Fruit fly (Drosophila melanogaster) whole organism, pupa: Measurements from ENCODE around the gene CG34250.

Experiments used
- CG14655 ChIP-seq: fragments of 200-800 bp; sonication (Bioruptor generic); optimal IDR thresholded peaks from 3 replicates; lab custom pipeline; 2017; ENCODE audit warnings: mild to moderate bottlenecking, missing biosample characterization, missing genetic modification reagents, missing genetic modification characterization
- CG32121 ChIP-seq: fragments of 200-800 bp; sonication (Bioruptor generic); IDR thresholded peaks from 2 replicates; pipeline ENCODE4 v1.3.6; 2022; ENCODE audit warnings: missing biosample characterization, missing genetic modification characterization
- CG34367 ChIP-seq: fragments of 200-800 bp; sonication (Bioruptor generic); optimal IDR thresholded peaks from 2 replicates; lab custom pipeline; 2018; ENCODE audit warnings: missing biosample characterization, mild to moderate bottlenecking, missing genetic modification characterization
- CG8159 ChIP-seq: fragments of 200-800 bp; sonication (Bioruptor generic); optimal IDR thresholded peaks from 3 replicates; lab custom pipeline; 2018; ENCODE audit warnings: missing biosample characterization, mild to moderate bottlenecking, missing genetic modification characterization, moderate library complexity
- CG8301 ChIP-seq: fragments of 200-800 bp; sonication (Bioruptor generic); optimal IDR thresholded peaks from 2 replicates; lab custom pipeline; 2018; ENCODE audit warnings: missing biosample characterization, mild to moderate bottlenecking, missing genetic modification characterization
- D1 ChIP-seq: fragments of 200-800 bp; sonication (Bioruptor generic); optimal IDR thresholded peaks from 2 replicates; lab custom pipeline; 2018; ENCODE audit warnings: missing biosample characterization, mild to moderate bottlenecking, missing genetic modification characterization, moderate library complexity
- EcR ChIP-seq: fragments of 200-800 bp; sonication (Bioruptor generic); optimal IDR thresholded peaks from 3 replicates; lab custom pipeline; 2019; ENCODE audit warnings: missing biosample characterization, missing genetic modification characterization, mild to moderate bottlenecking, moderate library complexity, missing genetic modification reagents
- Ets98B ChIP-seq: fragments of 200-800 bp; sonication (Bioruptor generic); IDR thresholded peaks from 2 replicates; pipeline ENCODE4 v1.3.6; 2022; ENCODE audit warnings: missing biosample characterization, missing genetic modification characterization
- Pif1A ChIP-seq: fragments of 200-800 bp; sonication (Bioruptor generic); optimal IDR thresholded peaks from 3 replicates; lab custom pipeline; 2016; ENCODE audit warnings: missing biosample characterization, missing genetic modification characterization
- Pif1B ChIP-seq: fragments of 200-800 bp; sonication (Bioruptor generic); optimal IDR thresholded peaks from 3 replicates; lab custom pipeline; 2016; ENCODE audit warnings: missing biosample characterization, missing genetic modification characterization
- fd96Ca ChIP-seq: fragments of 200-800 bp; sonication (Bioruptor generic); IDR thresholded peaks from 3 replicates; pipeline ENCODE4 v1.3.6; 2022; ENCODE audit warnings: missing biosample characterization, missing genetic modification characterization
- gl ChIP-seq: fragments of 200-800 bp; sonication (Bioruptor generic); optimal IDR thresholded peaks from 2 replicates; lab custom pipeline; 2018; ENCODE audit warnings: missing biosample characterization, mild to moderate bottlenecking, missing genetic modification characterization
- rn ChIP-seq: fragments of 200-800 bp; sonication (Bioruptor generic); IDR thresholded peaks from 2 replicates; pipeline ENCODE4 v1.3.6; 2022; ENCODE audit warnings: missing biosample characterization, missing genetic modification characterization

dm6 chr3L:17428779-17429178 is 47.2 kb upstream of the CG34250 start, which contains the start of gene Gorab:
- peak; percentile 79 for TF ChIP-seq Pif1A (GFP tag; lab: Kevin White, UChicago)
- TF ChIP-seq CG32121 (GFP tag; lab: Robert Waterston, UW), result peak; percentile 92
- no peak for TF ChIP-seq D1 (tag; lab: Kevin White, UChicago)
- peak; percentile 68 for TF ChIP-seq CG34367 (tag; lab: Kevin White, UChicago)
- TF ChIP-seq gl (tag; lab: Kevin White, UChicago), result no peak
- no peak for TF ChIP-seq EcR (GFP tag; lab: Kevin White, UChicago)
- TF ChIP-seq fd96Ca (GFP tag; lab: Robert Waterston, UW), result peak; percentile 91
- TF ChIP-seq CG14655 (GFP tag; lab: Kevin White, UChicago), result peak; percentile 80
- TF ChIP-seq CG8301 (tag; lab: Kevin White, UChicago), result peak; percentile 73
- TF ChIP-seq Ets98B (GFP tag; lab: Robert Waterston, UW), result peak; percentile 91
- peak; percentile 78 for TF ChIP-seq CG8159 (tag; lab: Kevin White, UChicago)
- peak; percentile 76 for TF ChIP-seq Pif1B (GFP tag; lab: Kevin White, UChicago)
- TF ChIP-seq rn (GFP tag; lab: Robert Waterston, UW), result peak; percentile 90
